Worm (Caenorhabditis elegans) whole organism, L3 larva: ENCODE measurements around the gene mvk-1.
A peak's percentile ranks its signal among the peaks of the same experiment; 100 is the strongest.

Experiments used
- R02D3.7 ChIP-seq: fragments of 150-350 bp; optimal IDR thresholded peaks from 2 replicates; lab custom pipeline; 2014; ENCODE audit warnings: missing biosample characterization, missing genetic modification characterization
- aly-2 ChIP-seq: fragments of 150-350 bp; optimal IDR thresholded peaks from 2 replicates; lab custom pipeline; 2014; ENCODE audit warnings: missing biosample characterization, missing genetic modification characterization
- ceh-16 ChIP-seq: sonication (generic microtip); optimal IDR thresholded peaks from 2 replicates; lab custom pipeline; 2017; ENCODE audit warnings: missing biosample characterization, missing genetic modification characterization
- ceh-82 ChIP-seq: fragments of 150-350 bp; optimal IDR thresholded peaks from 2 replicates; lab custom pipeline; 2014; ENCODE audit warnings: missing biosample characterization, missing genetic modification characterization
- ceh-9 ChIP-seq: sonication (generic microtip); optimal IDR thresholded peaks from 2 replicates; lab custom pipeline; 2018; ENCODE audit warnings: missing biosample characterization, missing genetic modification characterization
- daf-12 ChIP-seq: fragments of 150-350 bp; optimal IDR thresholded peaks from 2 replicates; lab custom pipeline; 2014; ENCODE audit warnings: missing biosample characterization, missing genetic modification reagents, missing genetic modification characterization
- egl-5 ChIP-seq: fragments of 150-350 bp; optimal IDR thresholded peaks from 2 replicates; lab custom pipeline; 2017; ENCODE audit warnings: missing biosample characterization, missing genetic modification reagents, missing genetic modification characterization, inconsistent platforms
- elt-1 ChIP-seq: fragments of 150-350 bp; optimal IDR thresholded peaks from 2 replicates; lab custom pipeline; 2014; ENCODE audit warnings: missing biosample characterization, missing genetic modification characterization
- elt-2 ChIP-seq: sonication (generic microtip); optimal IDR thresholded peaks from 2 replicates; lab custom pipeline; 2016; ENCODE audit warnings: missing genetic modification reagents, mild to moderate bottlenecking, missing genetic modification characterization, missing compliant biosample characterization
- elt-3 ChIP-seq, 3 experiments: fragments of 150-350 bp in 1 of 3; sonication (generic microtip) in 2 of 3; optimal IDR thresholded peaks; 2 replicates in 2 of 3; 4 replicates in 1 of 3; lab custom pipeline; 2014 to 2017; ENCODE audit warnings: missing biosample characterization in 3 of 3, missing genetic modification characterization in 3 of 3
- fos-1 ChIP-seq: fragments of 150-350 bp; optimal IDR thresholded peaks from 2 replicates; lab custom pipeline; 2014; ENCODE audit warnings: missing biosample characterization, missing genetic modification characterization
- hmg-11 ChIP-seq: sonication (generic microtip); optimal IDR thresholded peaks from 2 replicates; lab custom pipeline; 2016; ENCODE audit warnings: missing genetic modification characterization, missing compliant biosample characterization
- jun-1 ChIP-seq: fragments of 150-350 bp; optimal IDR thresholded peaks from 2 replicates; lab custom pipeline; 2014; ENCODE audit warnings: missing biosample characterization, missing genetic modification reagents, missing genetic modification characterization
- lin-15B ChIP-seq: fragments of 150-350 bp; optimal IDR thresholded peaks from 2 replicates; lab custom pipeline; 2014; ENCODE audit warnings: missing biosample characterization, missing genetic modification characterization
- lin-39 ChIP-seq: fragments of 150-350 bp; optimal IDR thresholded peaks from 2 replicates; lab custom pipeline; 2018; ENCODE audit warnings: missing biosample characterization, missing genetic modification reagents, missing genetic modification characterization
- lsy-12 ChIP-seq: sonication (generic microtip); optimal IDR thresholded peaks from 2 replicates; lab custom pipeline; 2016; ENCODE audit warnings: mild to moderate bottlenecking, missing genetic modification characterization, missing compliant biosample characterization
- mdl-1 ChIP-seq: fragments of 150-350 bp; optimal IDR thresholded peaks from 2 replicates; lab custom pipeline; 2014; ENCODE audit warnings: missing biosample characterization, missing genetic modification characterization
- mml-1 ChIP-seq: fragments of 150-350 bp; sonication (generic microtip); optimal IDR thresholded peaks from 3 replicates; lab custom pipeline; 2014; ENCODE audit warnings: missing biosample characterization, missing genetic modification characterization
- nfya-1 ChIP-seq: sonication (generic microtip); optimal IDR thresholded peaks from 2 replicates; lab custom pipeline; 2017; ENCODE audit warnings: missing genetic modification characterization, mild to moderate bottlenecking, missing compliant biosample characterization, antibody characterized with exemption, moderate library complexity; ENCODE audit not compliant: insufficient read depth
- nhr-11 ChIP-seq: fragments of 150-350 bp; optimal IDR thresholded peaks from 2 replicates; lab custom pipeline; 2014; ENCODE audit warnings: missing biosample characterization, missing genetic modification characterization
- nhr-12 ChIP-seq: fragments of 150-350 bp; optimal IDR thresholded peaks from 2 replicates; lab custom pipeline; 2014; ENCODE audit warnings: missing biosample characterization, missing genetic modification characterization
- nhr-23 ChIP-seq: fragments of 150-350 bp; optimal IDR thresholded peaks from 2 replicates; lab custom pipeline; 2014; ENCODE audit warnings: missing biosample characterization, missing genetic modification reagents, missing genetic modification characterization
- nhr-237 ChIP-seq: fragments of 150-350 bp; optimal IDR thresholded peaks from 2 replicates; lab custom pipeline; 2014; ENCODE audit warnings: missing biosample characterization, missing genetic modification characterization
- nhr-28 ChIP-seq: fragments of 150-350 bp; optimal IDR thresholded peaks from 2 replicates; lab custom pipeline; 2014; ENCODE audit warnings: missing biosample characterization, missing genetic modification characterization
- nhr-77 ChIP-seq: fragments of 150-350 bp; optimal IDR thresholded peaks from 2 replicates; lab custom pipeline; 2014; ENCODE audit warnings: missing biosample characterization, missing genetic modification characterization
- pha-4 ChIP-seq: fragments of 150-350 bp; optimal IDR thresholded peaks from 2 replicates; lab custom pipeline; 2014; ENCODE audit warnings: missing biosample characterization, missing genetic modification reagents, missing genetic modification characterization
- pqm-1 ChIP-seq: fragments of 150-350 bp; optimal IDR thresholded peaks from 2 replicates; lab custom pipeline; 2017; ENCODE audit warnings: missing biosample characterization, missing genetic modification characterization, inconsistent platforms
- sea-2 ChIP-seq: fragments of 150-350 bp; sonication (generic microtip); optimal IDR thresholded peaks from 4 replicates; lab custom pipeline; 2014; ENCODE audit warnings: missing biosample characterization, missing genetic modification reagents, missing genetic modification characterization
- skn-1 ChIP-seq: fragments of 150-350 bp; optimal IDR thresholded peaks from 2 replicates; lab custom pipeline; 2014; ENCODE audit warnings: missing biosample characterization, missing genetic modification characterization
- snpc-4 ChIP-seq: fragments of 150-350 bp; optimal IDR thresholded peaks from 2 replicates; lab custom pipeline; 2014; ENCODE audit warnings: missing biosample characterization, missing genetic modification characterization
- tbx-2 ChIP-seq: sonication (generic microtip); optimal IDR thresholded peaks from 2 replicates; lab custom pipeline; 2016; ENCODE audit warnings: mild to moderate bottlenecking, missing genetic modification characterization, missing compliant biosample characterization
- unc-39 ChIP-seq: sonication (generic microtip); optimal IDR thresholded peaks from 4 replicates; lab custom pipeline; 2017; ENCODE audit warnings: missing biosample characterization, missing genetic modification characterization
- zag-1 ChIP-seq: fragments of 150-350 bp; optimal IDR thresholded peaks from 2 replicates; lab custom pipeline; 2014; ENCODE audit warnings: missing biosample characterization, missing genetic modification characterization
- ztf-11 ChIP-seq: fragments of 150-350 bp; optimal IDR thresholded peaks from 2 replicates; lab custom pipeline; 2014; ENCODE audit warnings: missing biosample characterization, missing genetic modification characterization
- ztf-4 ChIP-seq: fragments of 150-350 bp; optimal IDR thresholded peaks from 2 replicates; lab custom pipeline; 2014; ENCODE audit warnings: missing biosample characterization, missing genetic modification characterization

mvk-1 gene

ce11 chrIII:6141532-6141931 is 5.5 kb upstream of the mvk-1 start:
- TF ChIP-seq ceh-9 (no peak), nhr-77 (no peak), hmg-11 (tag; lab: Kevin White, UChicago) (no peak), nfya-1 (tag; lab: Kevin White, UChicago) (peak; percentile 55), lsy-12 (tag; lab: Kevin White, UChicago) (no peak), sea-2 (GFP tag; lab: Kevin White, UChicago) (no peak), skn-1 (tag; lab: Kevin White, UChicago) (no peak), daf-12 (tag; lab: Kevin White, UChicago) (no peak), egl-5 (no peak), elt-2 (tag; lab: Kevin White, UChicago) (no peak), nhr-11 (tag; lab: Kevin White, UChicago) (no peak), nhr-23 (no peak), lin-15B (tag; lab: Kevin White, UChicago) (no peak), pha-4 (tag; lab: Kevin White, UChicago) (no peak), mml-1 (no peak), ceh-16 (tag; lab: Kevin White, UChicago) (no peak), elt-1 (tag; lab: Kevin White, UChicago) (peak; percentile 29), lin-39 (tag; lab: Kevin White, UChicago) (peak; percentile 30), nhr-237 (tag; lab: Kevin White, UChicago) (no peak), unc-39 (no peak), jun-1 (tag; lab: Kevin White, UChicago) (peak; percentile 10), nhr-28 (tag; lab: Kevin White, UChicago) (no peak)

ce11 chrIII:6140818-6141217 is 4.7 kb upstream of the mvk-1 start:
- TF ChIP-seq ceh-16 (tag; lab: Kevin White, UChicago) (no peak), ztf-4 (no peak), elt-2 (tag; lab: Kevin White, UChicago) (no peak), elt-1 (tag; lab: Kevin White, UChicago) (no peak), zag-1 (tag; lab: Kevin White, UChicago) (no peak), aly-2 (no peak), unc-39 (no peak), lin-15B (tag; lab: Kevin White, UChicago) (no peak), lsy-12 (tag; lab: Kevin White, UChicago) (no peak), nhr-77 (no peak), daf-12 (tag; lab: Kevin White, UChicago) (no peak), egl-5 (no peak), fos-1 (tag; lab: Kevin White, UChicago) (no peak), nhr-11 (tag; lab: Kevin White, UChicago) (no peak), nhr-12 (no peak), R02D3.7 (no peak), elt-3 (tag; optimal IDR thresholded peaks at IDR 0.05; lab: Kevin White, UChicago) (no peak), pqm-1 (tag; lab: Kevin White, UChicago) (no peak)

ce11 chrIII:6139932-6140612 is 4.0 kb upstream of the mvk-1 start:
- no peak for TF ChIP-seq elt-1 (tag; lab: Kevin White, UChicago)
- TF ChIP-seq ceh-82: no peak
- TF ChIP-seq ztf-11 (tag; lab: Kevin White, UChicago): no peak
- peak; percentile 51 for TF ChIP-seq hmg-11 (tag; lab: Kevin White, UChicago)
- peak; percentile 56 for TF ChIP-seq lin-39 (tag; lab: Kevin White, UChicago)
- peak; percentile 75 for TF ChIP-seq nfya-1 (tag; lab: Kevin White, UChicago)
- TF ChIP-seq egl-5: peak; percentile 45
- peak; percentile 6 for TF ChIP-seq snpc-4 (tag; lab: Kevin White, UChicago)

ce11 chrIII:6139328-6139727 is 3.2 kb upstream of the mvk-1 start:
- peak; percentile 36 for TF ChIP-seq lin-39 (tag; lab: Kevin White, UChicago)
- TF ChIP-seq nhr-237 (tag; lab: Kevin White, UChicago): no peak

- TF ChIP-seq skn-1 (tag; lab: Kevin White, UChicago) (no peak), ceh-16 (tag; lab: Kevin White, UChicago) (no peak), nfya-1 (tag; lab: Kevin White, UChicago) (peak; percentile 26), egl-5 (peak; percentile 36), ztf-4 (no peak), mdl-1 (peak; percentile 29), lin-39 (tag; lab: Kevin White, UChicago) (peak; percentile 48), tbx-2 (tag; lab: Kevin White, UChicago) (no peak)
Measured at ce11 chrIII:6138457-6138856, 2.4 kb upstream of the mvk-1 start.
